Fruit fly (Drosophila melanogaster): ENCODE results near the gene Pus7.

DNA sequence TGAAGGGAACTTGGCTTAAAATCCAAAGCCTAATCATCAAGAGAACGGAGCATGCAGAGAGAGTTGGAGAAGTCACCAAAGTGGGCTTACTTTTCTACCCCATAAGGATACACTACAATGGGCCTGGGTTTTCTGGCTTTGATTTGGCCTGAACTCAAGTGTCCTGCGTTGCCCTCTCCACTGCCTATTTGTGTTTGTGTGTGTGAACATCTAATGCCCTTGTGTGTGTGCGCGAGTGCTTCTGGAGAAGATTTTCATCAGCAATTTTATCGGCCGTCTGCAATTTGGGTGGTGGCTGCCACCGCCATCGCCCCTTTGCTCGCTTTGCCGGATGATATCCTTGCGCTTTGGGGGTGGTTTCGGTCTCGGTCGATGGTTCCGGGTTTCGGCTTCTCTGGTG is 50.8 kb downstream of the Pus7 start:
- no peak for TF ChIP-seq CG8119 (GFP tag; IDR thresholded peaks at IDR 0.05)
- no peak for TF ChIP-seq svp (GFP tag)
- no peak for TF ChIP-seq CG34406 (GFP tag; optimal IDR thresholded peaks at IDR 0.05)
- TF ChIP-seq Eip78C (GFP tag) = no peak
- TF ChIP-seq CG7368 (GFP tag; optimal IDR thresholded peaks at IDR 0.05) = no peak
- TF ChIP-seq ss (GFP tag; optimal IDR thresholded peaks at IDR 0.05) = no peak
- no peak for TF ChIP-seq fd85E (GFP tag; optimal IDR thresholded peaks at IDR 0.05)
- no peak for TF ChIP-seq CG6276 (GFP tag; optimal IDR thresholded peaks at IDR 0.05)
- TF ChIP-seq CG6854 (GFP tag; optimal IDR thresholded peaks at IDR 0.05) = no peak
- no peak for TF ChIP-seq Gug (GFP tag; IDR thresholded peaks at IDR 0.05)
- TF ChIP-seq acj6 (GFP tag; optimal IDR thresholded peaks at IDR 0.05) = no peak
- TF ChIP-seq Eip75B (GFP tag; optimal IDR thresholded peaks at IDR 0.05) = no peak

All from whole organism, prepupa.